Worm (Caenorhabditis elegans) whole organism, mixed stage, embryonic: ENCODE measurements around the gene F08G2.5.
"Not testable (repeated sequence)": the region's sequence is repeated elsewhere in the genome, so short reads cannot be mapped to it uniquely, and the experiment has no call there.

Experiments
- M03D4.4 ChIP-seq: sonication (generic microtip); optimal IDR thresholded peaks from 2 replicates; lab custom pipeline; 2017; ENCODE audit warnings: mild to moderate bottlenecking, missing genetic modification characterization, missing compliant biosample characterization
- bed-3 ChIP-seq: fragments of 200-800 bp; sonication (Bioruptor generic); optimal IDR thresholded peaks from 3 replicates; lab custom pipeline; 2018; ENCODE audit warnings: mild to moderate bottlenecking, missing genetic modification characterization, moderate library complexity, missing compliant biosample characterization
- blmp-1 ChIP-seq: fragments of 150-350 bp; optimal IDR thresholded peaks from 2 replicates; lab custom pipeline; 2014; ENCODE audit warnings: missing biosample characterization, missing genetic modification characterization
- ceh-39 ChIP-seq: fragments of 150-350 bp; optimal IDR thresholded peaks from 2 replicates; lab custom pipeline; 2014; ENCODE audit warnings: missing biosample characterization, missing genetic modification characterization
- ceh-43 ChIP-seq: fragments of 200-800 bp; sonication (Bioruptor generic); optimal IDR thresholded peaks from 2 replicates; lab custom pipeline; 2018; ENCODE audit warnings: mild to moderate bottlenecking, missing genetic modification characterization, moderate library complexity, missing compliant biosample characterization
- ceh-83 ChIP-seq: fragments of 200-800 bp; sonication (Bioruptor generic); optimal IDR thresholded peaks from 2 replicates; lab custom pipeline; 2018; ENCODE audit warnings: mild to moderate bottlenecking, missing genetic modification characterization, missing compliant biosample characterization
- ces-1 ChIP-seq: fragments of 150-350 bp; optimal IDR thresholded peaks from 2 replicates; lab custom pipeline; 2014; ENCODE audit warnings: missing biosample characterization, missing genetic modification reagents, missing genetic modification characterization
- cnd-1 ChIP-seq: fragments of 200-800 bp; sonication (Bioruptor generic); optimal IDR thresholded peaks from 2 replicates; lab custom pipeline; 2018; ENCODE audit warnings: mild to moderate bottlenecking, missing genetic modification characterization, missing compliant biosample characterization
- drap-1 ChIP-seq: fragments of 200-800 bp; sonication (Bioruptor generic); optimal IDR thresholded peaks from 3 replicates; lab custom pipeline; 2018; ENCODE audit warnings: mild to moderate bottlenecking, missing genetic modification characterization, missing compliant biosample characterization
- elt-1 ChIP-seq: sonication (generic microtip); optimal IDR thresholded peaks from 2 replicates; lab custom pipeline; 2017; ENCODE audit warnings: missing genetic modification characterization, mild to moderate bottlenecking, missing compliant biosample characterization, antibody characterized with exemption, moderate library complexity, borderline replicate concordance; ENCODE audit not compliant: insufficient read depth
- elt-3 ChIP-seq: fragments of 150-350 bp; optimal IDR thresholded peaks from 2 replicates; lab custom pipeline; 2014; ENCODE audit warnings: missing biosample characterization, missing genetic modification characterization
- flh-1 ChIP-seq: fragments of 200-800 bp; sonication (Bioruptor generic); optimal IDR thresholded peaks from 2 replicates; lab custom pipeline; 2018; ENCODE audit warnings: mild to moderate bottlenecking, missing genetic modification characterization, moderate library complexity, missing compliant biosample characterization
- ham-2 ChIP-seq: fragments of 200-800 bp; sonication (Bioruptor generic); optimal IDR thresholded peaks from 2 replicates; lab custom pipeline; 2018; ENCODE audit warnings: mild to moderate bottlenecking, missing genetic modification characterization, missing compliant biosample characterization
- hlh-1 ChIP-seq: fragments of 150-350 bp; optimal IDR thresholded peaks from 2 replicates; lab custom pipeline; 2014; ENCODE audit warnings: missing biosample characterization, missing genetic modification reagents, missing genetic modification characterization
- lin-13 ChIP-seq: fragments of 150-350 bp; optimal IDR thresholded peaks from 2 replicates; lab custom pipeline; 2014; ENCODE audit warnings: missing biosample characterization, missing genetic modification characterization
- lin-32 ChIP-seq: fragments of 200-800 bp; sonication (Bioruptor generic); optimal IDR thresholded peaks from 2 replicates; lab custom pipeline; 2018; ENCODE audit warnings: mild to moderate bottlenecking, missing genetic modification characterization, missing compliant biosample characterization
- lsy-2 ChIP-seq: fragments of 150-350 bp; optimal IDR thresholded peaks from 2 replicates; lab custom pipeline; 2014; ENCODE audit warnings: missing biosample characterization, missing genetic modification characterization
- mab-5 ChIP-seq: fragments of 150-350 bp; optimal IDR thresholded peaks from 2 replicates; lab custom pipeline; 2014; ENCODE audit warnings: missing biosample characterization, missing genetic modification characterization
- mep-1 ChIP-seq: fragments of 150-350 bp; optimal IDR thresholded peaks from 2 replicates; lab custom pipeline; 2017; ENCODE audit warnings: missing biosample characterization, missing genetic modification reagents, missing genetic modification characterization, inconsistent platforms
- mls-2 ChIP-seq: sonication (generic microtip); optimal IDR thresholded peaks from 2 replicates; lab custom pipeline; 2016; ENCODE audit warnings: mild to moderate bottlenecking, missing genetic modification characterization, moderate library complexity, missing compliant biosample characterization
- nhr-12 ChIP-seq: fragments of 150-350 bp; optimal IDR thresholded peaks from 2 replicates; lab custom pipeline; 2014; ENCODE audit warnings: missing biosample characterization, missing genetic modification characterization
- nhr-2 ChIP-seq: fragments of 150-350 bp; optimal IDR thresholded peaks from 2 replicates; lab custom pipeline; 2014; ENCODE audit warnings: missing biosample characterization, missing genetic modification characterization
- nhr-237 ChIP-seq: fragments of 150-350 bp; optimal IDR thresholded peaks from 2 replicates; lab custom pipeline; 2014; ENCODE audit warnings: missing biosample characterization, missing genetic modification characterization
- nhr-28 ChIP-seq: fragments of 150-350 bp; optimal IDR thresholded peaks from 2 replicates; lab custom pipeline; 2014; ENCODE audit warnings: missing biosample characterization, missing genetic modification characterization
- nhr-76 ChIP-seq: sonication (generic microtip); optimal IDR thresholded peaks from 2 replicates; lab custom pipeline; 2017; ENCODE audit warnings: missing biosample characterization, missing genetic modification characterization
- pha-4 ChIP-seq: fragments of 150-350 bp; optimal IDR thresholded peaks from 2 replicates; lab custom pipeline; 2018; ENCODE audit warnings: missing biosample characterization, missing genetic modification reagents, missing genetic modification characterization
- sem-2 ChIP-seq: fragments of 200-800 bp; sonication (Bioruptor generic); optimal IDR thresholded peaks from 2 replicates; lab custom pipeline; 2018; ENCODE audit warnings: mild to moderate bottlenecking, missing genetic modification characterization, missing compliant biosample characterization
- snpc-4 ChIP-seq: fragments of 150-350 bp; optimal IDR thresholded peaks from 2 replicates; lab custom pipeline; 2014; ENCODE audit warnings: missing biosample characterization, missing genetic modification characterization
- sptf-1 ChIP-seq: sonication (generic microtip); optimal IDR thresholded peaks from 2 replicates; lab custom pipeline; 2017; ENCODE audit warnings: mild to moderate bottlenecking, missing genetic modification characterization, moderate library complexity, missing compliant biosample characterization
- tbx-8 ChIP-seq: fragments of 200-800 bp; sonication (Bioruptor generic); optimal IDR thresholded peaks from 2 replicates; lab custom pipeline; 2018; ENCODE audit warnings: mild to moderate bottlenecking, missing genetic modification characterization, moderate library complexity, missing compliant biosample characterization
- unc-120 ChIP-seq: sonication (generic microtip); optimal IDR thresholded peaks from 2 replicates; lab custom pipeline; 2017; ENCODE audit warnings: missing genetic modification characterization, missing compliant biosample characterization; ENCODE audit not compliant: poor library complexity, severe bottlenecking
- unc-39 ChIP-seq: fragments of 150-350 bp; optimal IDR thresholded peaks from 2 replicates; lab custom pipeline; 2014; ENCODE audit warnings: missing biosample characterization, missing genetic modification characterization
- unc-62 ChIP-seq: fragments of 150-350 bp; optimal IDR thresholded peaks from 2 replicates; lab custom pipeline; 2014; ENCODE audit warnings: missing biosample characterization, missing genetic modification reagents, missing genetic modification characterization
- zip-8 ChIP-seq: fragments of 150-350 bp; optimal IDR thresholded peaks from 2 replicates; lab custom pipeline; 2014; ENCODE audit warnings: missing biosample characterization, missing genetic modification characterization
- ztf-11 ChIP-seq: fragments of 150-350 bp; optimal IDR thresholded peaks from 2 replicates; lab custom pipeline; 2014; ENCODE audit warnings: missing biosample characterization, missing genetic modification characterization

F08G2.5 gene

DNA sequence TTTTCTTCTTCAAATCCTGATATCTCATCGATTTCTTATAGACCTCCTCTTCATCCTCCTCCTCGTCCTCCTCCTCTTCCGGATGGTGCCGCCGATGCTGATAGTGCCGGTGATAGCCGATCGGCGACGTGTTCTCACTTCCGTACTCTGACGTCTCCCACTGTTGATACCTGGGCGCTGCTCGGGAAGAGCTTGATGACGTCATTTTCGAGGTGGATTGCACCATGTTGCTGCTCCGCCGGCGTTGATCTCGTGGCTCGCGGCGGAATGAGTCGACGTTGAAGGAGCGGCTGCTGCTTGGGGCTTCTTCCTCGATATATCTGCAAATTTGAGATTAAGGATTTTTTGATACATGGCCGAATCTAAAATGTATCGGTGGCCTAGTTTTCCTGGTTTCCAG is 5.0 kb upstream of the F08G2.5 start:
- TF ChIP-seq mls-2 (tag; lab: Kevin White, UChicago) (no peak), zip-8 (tag; lab: Kevin White, UChicago) (peak; percentile 53)

DNA sequence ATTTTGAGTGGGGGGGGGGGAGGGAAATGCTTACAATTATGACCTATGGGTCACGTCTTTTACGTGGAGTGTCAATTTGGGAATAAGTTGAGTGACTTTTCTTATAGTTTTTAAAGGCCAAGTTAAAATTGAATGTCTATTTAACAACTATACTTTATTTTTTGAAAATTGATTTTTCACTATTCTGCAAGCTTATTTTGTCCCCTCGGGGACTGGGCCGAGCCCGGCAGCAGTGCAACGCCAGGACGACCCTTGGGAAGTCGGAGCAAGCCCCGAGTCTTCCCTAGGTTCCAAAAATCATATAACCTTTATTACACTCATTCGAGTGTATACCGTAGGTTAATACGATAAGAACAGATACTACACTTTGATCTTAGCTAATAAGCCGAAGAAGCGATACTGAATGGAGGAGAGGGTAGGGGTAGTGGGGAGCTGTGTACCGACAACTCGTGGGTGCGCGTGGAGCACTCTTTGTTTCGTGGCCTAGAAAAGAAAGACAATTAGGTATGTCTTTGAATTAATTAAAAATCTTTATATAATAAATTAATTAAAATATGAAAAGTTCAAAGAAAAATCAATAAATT is 2.4 kb upstream of the F08G2.5 start, which contains the start of gene ins-37:
ins-37 (minus strand) TSS at position 384 of the 584 bp plus-strand sequence.
- TF ChIP-seq sptf-1 (tag; lab: Kevin White, UChicago); ceh-83; unc-39 (tag; lab: Kevin White, UChicago): not testable (repeated sequence)

DNA sequence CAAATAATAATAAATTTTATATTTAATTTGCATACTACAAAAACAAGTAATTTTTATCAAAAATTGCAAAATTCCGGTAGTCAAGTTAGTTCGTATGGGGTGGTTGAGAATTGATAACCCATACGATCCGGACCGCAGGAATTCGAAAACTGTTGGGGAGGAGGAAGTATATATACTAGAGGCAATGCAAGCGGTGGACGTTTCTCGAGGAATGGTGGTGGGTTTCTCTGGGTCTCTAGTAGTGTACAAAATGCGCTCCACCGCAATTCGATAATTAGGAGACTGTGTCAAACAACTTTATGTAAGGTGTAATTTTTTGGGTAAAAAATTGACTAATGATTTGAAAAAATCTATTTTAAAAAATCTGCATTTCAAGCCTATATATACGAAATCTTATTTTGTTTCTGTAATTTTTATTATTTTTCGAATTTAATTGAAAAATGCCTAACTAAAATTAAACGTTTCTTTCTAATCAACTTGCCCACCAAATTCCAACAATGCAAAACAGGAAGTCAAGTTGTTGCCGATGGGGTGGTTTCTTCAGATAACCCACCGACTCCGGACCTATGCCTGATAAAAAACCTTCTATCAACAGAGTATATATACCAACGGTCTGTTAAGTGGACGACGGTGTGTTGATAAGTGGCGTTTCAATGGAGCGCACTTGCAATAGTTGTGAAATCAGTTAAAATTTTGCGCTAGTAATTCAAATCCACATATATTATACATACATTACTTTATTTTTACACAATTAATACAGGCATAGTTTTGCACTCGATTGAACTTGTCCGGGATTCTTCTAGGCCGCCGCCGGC is 1.2 kb upstream of the F08G2.5 start:
- peak; percentile 57 for TF ChIP-seq mls-2 (tag; lab: Kevin White, UChicago)
- TF ChIP-seq unc-39 (tag; lab: Kevin White, UChicago), result peak; percentile 47
- TF ChIP-seq nhr-76, result no peak
- TF ChIP-seq mab-5 (tag; lab: Kevin White, UChicago), result no peak
- TF ChIP-seq nhr-12 (tag; lab: Kevin White, UChicago), result no peak
- peak; percentile 21 for TF ChIP-seq ham-2 (GFP tag; lab: Kevin White, UChicago)
- TF ChIP-seq drap-1, result peak; percentile 79
- peak; percentile 69 for TF ChIP-seq tbx-8 (GFP tag; lab: Kevin White, UChicago)
- peak; percentile 88 for TF ChIP-seq M03D4.4 (tag; lab: Kevin White, UChicago)
- TF ChIP-seq pha-4 (tag; lab: Kevin White, UChicago), result peak; percentile 96
- TF ChIP-seq flh-1, result peak; percentile 2
- TF ChIP-seq snpc-4 (tag; lab: Kevin White, UChicago), result no peak
- TF ChIP-seq lin-13 (tag; lab: Kevin White, UChicago), result peak; percentile 87
- peak; percentile 75 for TF ChIP-seq bed-3 (GFP tag; lab: Kevin White, UChicago)
- peak; percentile 23 for TF ChIP-seq ztf-11 (tag; lab: Kevin White, UChicago)
- peak; percentile 64 for TF ChIP-seq hlh-1 (tag; lab: Kevin White, UChicago)
- peak; percentile 59 for TF ChIP-seq nhr-237
- TF ChIP-seq ceh-83, result peak; percentile 73
- peak; percentile 42 for TF ChIP-seq nhr-28
- TF ChIP-seq elt-1 (tag; lab: Kevin White, UChicago), result no peak
- TF ChIP-seq lin-32 (GFP tag; lab: Kevin White, UChicago), result peak; percentile 72
- peak; percentile 61 for TF ChIP-seq unc-62
- no peak for TF ChIP-seq blmp-1 (tag; lab: Kevin White, UChicago)
- TF ChIP-seq ceh-43 (GFP tag; lab: Kevin White, UChicago), result peak; percentile 75
- peak; percentile 91 for TF ChIP-seq sptf-1 (tag; lab: Kevin White, UChicago)
- TF ChIP-seq unc-120 (tag; lab: Kevin White, UChicago), result peak; percentile 47
- peak; percentile 87 for TF ChIP-seq ces-1 (GFP tag; lab: Kevin White, UChicago)
- TF ChIP-seq sem-2, result peak; percentile 26
- TF ChIP-seq mep-1, result peak; percentile 90
- peak; percentile 77 for TF ChIP-seq lsy-2 (tag; lab: Kevin White, UChicago)
- peak; percentile 90 for TF ChIP-seq cnd-1 (tag; lab: Kevin White, UChicago)
- TF ChIP-seq nhr-2, result peak; percentile 33
- TF ChIP-seq ceh-39, result peak; percentile 96
- no peak for TF ChIP-seq elt-3 (tag; lab: Kevin White, UChicago)
- TF ChIP-seq zip-8 (tag; lab: Kevin White, UChicago), result no peak
